Fruit fly (Drosophila melanogaster) S2 (cell line): ENCODE results near the gene cue.

Experiments used
- CG8478 ChIP-seq: fragments of >200 bp; optimal IDR thresholded peaks from 2 replicates; lab custom pipeline; 2018
- CTCF ChIP-seq, 2 experiments: fragments of >200 bp; optimal IDR thresholded peaks; 2 replicates each; lab custom pipeline; 2018

dm6 chr3L:1553193-1553592 lies 36.1 kb upstream of the cue start, which contains the start of gene Pcyt2:
- TF ChIP-seq CTCF (optimal IDR thresholded peaks at IDR 0.05; lab: Kevin White, UChicago) (no peak), CG8478 (no peak)
